Worm (Caenorhabditis elegans) whole organism, L4/young adult: ENCODE measurements around the gene srz-59.

Source experiments
- W03F9.2 ChIP-seq: fragments of 150-350 bp; optimal IDR thresholded peaks from 2 replicates; lab custom pipeline; 2014; ENCODE audit warnings: missing biosample characterization, missing genetic modification characterization
- dao-5 ChIP-seq: sonication (generic microtip); optimal IDR thresholded peaks from 2 replicates; lab custom pipeline; 2016; ENCODE audit warnings: missing genotype, missing genetic modification characterization, moderate library complexity, missing compliant biosample characterization
- him-1 ChIP-seq: sonication (generic microtip); optimal IDR thresholded peaks from 2 replicates; lab custom pipeline; 2016; ENCODE audit warnings: missing genotype, missing genetic modification reagents, missing genetic modification characterization, missing compliant biosample characterization

DNA sequence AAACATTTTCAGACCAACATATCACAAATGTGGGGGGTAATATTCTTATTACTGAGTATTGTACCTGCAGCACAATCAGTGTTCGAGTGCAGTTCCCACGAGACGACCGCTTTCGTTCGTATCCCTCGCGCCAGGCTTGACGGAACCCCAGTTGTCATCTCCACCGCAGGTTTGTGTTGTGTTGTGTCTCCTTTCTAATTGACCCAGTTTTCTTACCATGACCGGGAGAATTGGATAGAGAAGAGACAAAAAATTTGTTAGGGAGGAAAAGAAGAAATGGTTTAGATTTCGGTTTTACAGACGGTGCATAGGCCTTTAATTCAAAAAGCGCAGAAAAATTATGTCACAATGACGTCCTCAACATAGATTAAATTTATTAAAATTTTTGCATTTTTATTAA is 40.6 kb upstream of the srz-59 start, which contains the start of gene noah-2:
- TF ChIP-seq dao-5 (tag; lab: Kevin White, UChicago) = no peak
- no peak for TF ChIP-seq W03F9.2 (tag; lab: Kevin White, UChicago)
- no peak for TF ChIP-seq him-1 (tag; lab: Kevin White, UChicago)
